ENCODE assay signal across 3 fruit fly cellular contexts in the genomic region with DNA sequence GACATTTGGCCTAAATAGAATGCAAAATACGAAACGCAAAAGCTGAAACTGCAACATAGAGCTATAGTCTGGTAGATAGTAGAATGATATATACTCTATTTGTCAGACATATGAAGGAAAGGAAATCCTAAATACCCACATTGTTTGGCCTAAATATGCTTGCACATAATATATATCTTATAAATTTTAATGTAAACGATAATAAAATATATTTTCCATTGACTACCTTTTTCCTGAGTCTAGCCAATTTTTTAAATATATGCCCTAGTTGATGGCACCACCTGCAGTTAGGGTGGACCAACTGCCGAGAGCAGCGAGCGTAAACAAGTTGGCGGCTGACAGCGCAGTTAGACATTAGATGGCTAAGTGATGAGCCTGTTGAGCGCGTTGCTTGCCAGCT.
TF ChIP-seq lines count a peak whose summit lies in the region.

No protein-coding gene starts in this region.

- TF ChIP-seq CTCF in whole organism, embryonic (GFP tag; optimal IDR thresholded peaks at IDR 0.05; lab: Kevin White, UChicago): no peak

TF ChIP-seq in whole organism, embryonic, 481 proteins besides CTCF, POLR2A, EP300 and RAD21:
- TF ChIP-seq NfI (GFP tag; optimal IDR thresholded peaks at IDR 0.05; lab: Kevin White, UChicago): no peak
- peak; percentile 15 for TF ChIP-seq D19A (tag; optimal IDR thresholded peaks at IDR 0.05; lab: Kevin White, UChicago)
TF ChIP-seq in whole organism, embryonic: peak in this region for 1.

TF ChIP-seq in whole organism, prepupa, 60 proteins besides CTCF, POLR2A, EP300 and RAD21:
- no peak for TF ChIP-seq svp (GFP tag; lab: Kevin White, UChicago)
- TF ChIP-seq Ets96B (tag; optimal IDR thresholded peaks at IDR 0.05; lab: Kevin White, UChicago): no peak
- no peak for TF ChIP-seq CG1621 (tag; optimal IDR thresholded peaks at IDR 0.05; lab: Kevin White, UChicago)
- TF ChIP-seq CG11902 (GFP tag; optimal IDR thresholded peaks at IDR 0.05; lab: Kevin White, UChicago): no peak
- TF ChIP-seq CG8319 (GFP tag; optimal IDR thresholded peaks at IDR 0.05; lab: Kevin White, UChicago): no peak
- no peak for TF ChIP-seq CG9139 (GFP tag; optimal IDR thresholded peaks at IDR 0.05; lab: Kevin White, UChicago)
- no peak for TF ChIP-seq Sox102F (GFP tag; optimal IDR thresholded peaks at IDR 0.05; lab: Kevin White, UChicago)
- no peak for TF ChIP-seq Gug (GFP tag; IDR thresholded peaks at IDR 0.05; lab: Robert Waterston, UW)
- no peak for TF ChIP-seq CG10631 (GFP tag; optimal IDR thresholded peaks at IDR 0.05; lab: Kevin White, UChicago)
- TF ChIP-seq topi (GFP tag; optimal IDR thresholded peaks at IDR 0.05; lab: Kevin White, UChicago): no peak
- TF ChIP-seq acj6 (GFP tag; optimal IDR thresholded peaks at IDR 0.05; lab: Kevin White, UChicago): no peak
- no peak for TF ChIP-seq Sox14 (GFP tag; optimal IDR thresholded peaks at IDR 0.05; lab: Kevin White, UChicago)
- no peak for TF ChIP-seq Eip93F (GFP tag; optimal IDR thresholded peaks at IDR 0.05; lab: Kevin White, UChicago)
- peak; percentile 63 for TF ChIP-seq CG32006 (GFP tag; optimal IDR thresholded peaks at IDR 0.05; lab: Kevin White, UChicago)
- no peak for TF ChIP-seq CG31627 (GFP tag; optimal IDR thresholded peaks at IDR 0.05; lab: Kevin White, UChicago)
- no peak for TF ChIP-seq Met (GFP tag; optimal IDR thresholded peaks at IDR 0.05; lab: Kevin White, UChicago)
- TF ChIP-seq CG6276 (GFP tag; optimal IDR thresholded peaks at IDR 0.05; lab: Kevin White, UChicago): peak; percentile 18
- no peak for TF ChIP-seq Eip78C (GFP tag; lab: Kevin White, UChicago)
- TF ChIP-seq CG6163 (GFP tag; IDR thresholded peaks at IDR 0.05; lab: Robert Waterston, UW): no peak
- TF ChIP-seq CG8119 (GFP tag; IDR thresholded peaks at IDR 0.05; lab: Robert Waterston, UW): peak; percentile 36; the same call in 1 of the 3 replicates
- TF ChIP-seq CG4318 (GFP tag; optimal IDR thresholded peaks at IDR 0.05; lab: Kevin White, UChicago): no peak
- TF ChIP-seq Ets21C (GFP tag; optimal IDR thresholded peaks at IDR 0.05; lab: Kevin White, UChicago): no peak
- no peak for TF ChIP-seq dsx (GFP tag; optimal IDR thresholded peaks at IDR 0.05; lab: Kevin White, UChicago; ENCODE audit: poor library complexity, severe bottlenecking)
- no peak for TF ChIP-seq CG34406 (GFP tag; optimal IDR thresholded peaks at IDR 0.05; lab: Kevin White, UChicago)
- TF ChIP-seq achi (GFP tag; optimal IDR thresholded peaks at IDR 0.05; lab: Kevin White, UChicago): no peak
- TF ChIP-seq CG3032 (tag; optimal IDR thresholded peaks at IDR 0.05; lab: Kevin White, UChicago): no peak
- TF ChIP-seq Hr39 (GFP tag; optimal IDR thresholded peaks at IDR 0.05; lab: Kevin White, UChicago): no peak
- TF ChIP-seq CG11294 (GFP tag; IDR thresholded peaks at IDR 0.05; lab: Robert Waterston, UW): no peak
- no peak for TF ChIP-seq CG6854 (GFP tag; optimal IDR thresholded peaks at IDR 0.05; lab: Kevin White, UChicago)
- no peak for TF ChIP-seq eg (GFP tag; IDR thresholded peaks at IDR 0.05; lab: Robert Waterston, UW)
- no peak for TF ChIP-seq fd59A (GFP tag; optimal IDR thresholded peaks at IDR 0.05; lab: Kevin White, UChicago)
- TF ChIP-seq CG7368 (GFP tag; optimal IDR thresholded peaks at IDR 0.05; lab: Kevin White, UChicago): no peak
- no peak for TF ChIP-seq salr (GFP tag; optimal IDR thresholded peaks at IDR 0.05; lab: Kevin White, UChicago)
- TF ChIP-seq CG15336 (GFP tag; IDR thresholded peaks at IDR 0.05; lab: Robert Waterston, UW): peak; percentile 51

TF ChIP-seq in whole organism, pupa, 21 proteins besides CTCF, POLR2A, EP300 and RAD21:
- no peak for TF ChIP-seq CG9948 (tag; optimal IDR thresholded peaks at IDR 0.05; lab: Kevin White, UChicago)
- TF ChIP-seq CG34367 (tag; optimal IDR thresholded peaks at IDR 0.05; lab: Kevin White, UChicago): no peak
- no peak for TF ChIP-seq CG15710 (tag; optimal IDR thresholded peaks at IDR 0.05; lab: Kevin White, UChicago)
- TF ChIP-seq CG14655 (GFP tag; optimal IDR thresholded peaks at IDR 0.05; lab: Kevin White, UChicago): peak; percentile 19
- TF ChIP-seq rn (GFP tag; IDR thresholded peaks at IDR 0.05; lab: Robert Waterston, UW): no peak
- peak; percentile 30 for TF ChIP-seq CG8301 (tag; optimal IDR thresholded peaks at IDR 0.05; lab: Kevin White, UChicago)
- TF ChIP-seq CG12605 (GFP tag; IDR thresholded peaks at IDR 0.05; lab: Robert Waterston, UW): no peak
